Worm (Caenorhabditis elegans) whole organism, L4/young adult: ENCODE data around the gene nac-3.

ENCODE experiments used
- W03F9.2 ChIP-seq: fragments of 150-350 bp; optimal IDR thresholded peaks from 2 replicates; lab custom pipeline; 2014; ENCODE audit warnings: missing biosample characterization, missing genetic modification characterization
- dao-5 ChIP-seq: sonication (generic microtip); optimal IDR thresholded peaks from 2 replicates; lab custom pipeline; 2016; ENCODE audit warnings: missing genotype, missing genetic modification characterization, moderate library complexity, missing compliant biosample characterization
- him-1 ChIP-seq: sonication (generic microtip); optimal IDR thresholded peaks from 2 replicates; lab custom pipeline; 2016; ENCODE audit warnings: missing genotype, missing genetic modification reagents, missing genetic modification characterization, missing compliant biosample characterization

DNA sequence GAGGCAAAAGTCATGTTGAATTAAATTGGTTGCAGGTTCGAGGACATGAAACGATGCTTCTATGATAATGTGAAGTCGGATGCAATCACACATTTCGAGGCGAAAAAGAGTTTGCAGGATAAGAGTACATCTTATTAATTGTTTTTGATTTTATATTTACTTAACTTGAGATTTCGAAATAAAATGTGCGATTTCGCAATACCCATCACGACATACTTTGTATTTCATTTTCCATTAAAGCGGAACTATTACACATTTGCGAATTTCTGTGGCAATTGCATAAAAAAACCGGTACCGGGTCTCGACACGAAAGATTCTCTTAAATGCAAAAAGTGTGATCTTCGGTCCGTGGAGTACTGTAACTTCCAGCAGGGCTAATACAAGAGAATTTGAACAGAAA lies 49.8 kb downstream of the nac-3 start:
- TF ChIP-seq W03F9.2 (tag; lab: Kevin White, UChicago) (no peak), him-1 (tag; lab: Kevin White, UChicago) (no peak), dao-5 (no peak)
